Fruit fly (Drosophila melanogaster): ENCODE data around the gene Cpr76Ba.

DNA sequence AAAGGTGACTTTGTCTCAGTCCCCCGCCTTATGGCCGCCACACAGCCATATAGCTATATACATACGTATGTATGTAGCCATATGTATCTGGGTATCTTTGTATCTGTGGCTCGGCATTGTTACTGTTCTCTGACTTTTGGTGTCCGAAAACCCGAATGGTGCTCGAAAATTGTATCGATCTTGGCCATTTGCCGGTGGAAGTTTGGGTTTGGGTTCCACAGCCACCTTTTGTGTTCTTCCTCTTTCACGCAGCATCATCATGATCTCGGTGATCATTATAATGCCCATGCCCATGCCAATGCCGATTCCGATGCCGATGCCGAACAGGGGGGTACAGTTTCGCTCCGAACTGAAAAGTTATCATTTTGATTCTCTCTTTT is 39.9 kb upstream of the Cpr76Ba start:
- TF ChIP-seq CG32767 (GFP tag; IDR thresholded peaks at IDR 0.05) (no peak), Dfd (GFP tag; optimal IDR thresholded peaks at IDR 0.05) (no peak), CG4707 (GFP tag; optimal IDR thresholded peaks at IDR 0.05) (no peak), NfI (GFP tag; optimal IDR thresholded peaks at IDR 0.05) (no peak), Dp (GFP tag; optimal IDR thresholded peaks at IDR 0.05) (no peak)

Data from whole organism, embryonic.